Fruit fly (Drosophila melanogaster) Kc167 (cell line): Measurements from ENCODE around the gene CG4911.

Source experiments
- Myc ChIP-seq: fragments of >200 bp; optimal IDR thresholded peaks from 2 replicates; lab custom pipeline; 2017; ENCODE audit warnings: missing external identifiers
- Sin3A ChIP-seq: fragments of >200 bp; optimal IDR thresholded peaks from 2 replicates; lab custom pipeline; 2018; ENCODE audit warnings: missing external identifiers
- h ChIP-seq: fragments of >200 bp; optimal IDR thresholded peaks from 3 replicates; lab custom pipeline; 2018; ENCODE audit warnings: missing external identifiers
- insv ChIP-seq: fragments of >200 bp; optimal IDR thresholded peaks from 3 replicates; lab custom pipeline; 2018; ENCODE audit warnings: missing external identifiers
- psq ChIP-seq: fragments of >200 bp; optimal IDR thresholded peaks from 2 replicates; lab custom pipeline; 2017; ENCODE audit warnings: missing external identifiers
- ttk ChIP-seq: sonication (Bioruptor generic); optimal IDR thresholded peaks from 2 replicates; lab custom pipeline; 2017; ENCODE audit warnings: missing external identifiers

The CG4911 gene

DNA sequence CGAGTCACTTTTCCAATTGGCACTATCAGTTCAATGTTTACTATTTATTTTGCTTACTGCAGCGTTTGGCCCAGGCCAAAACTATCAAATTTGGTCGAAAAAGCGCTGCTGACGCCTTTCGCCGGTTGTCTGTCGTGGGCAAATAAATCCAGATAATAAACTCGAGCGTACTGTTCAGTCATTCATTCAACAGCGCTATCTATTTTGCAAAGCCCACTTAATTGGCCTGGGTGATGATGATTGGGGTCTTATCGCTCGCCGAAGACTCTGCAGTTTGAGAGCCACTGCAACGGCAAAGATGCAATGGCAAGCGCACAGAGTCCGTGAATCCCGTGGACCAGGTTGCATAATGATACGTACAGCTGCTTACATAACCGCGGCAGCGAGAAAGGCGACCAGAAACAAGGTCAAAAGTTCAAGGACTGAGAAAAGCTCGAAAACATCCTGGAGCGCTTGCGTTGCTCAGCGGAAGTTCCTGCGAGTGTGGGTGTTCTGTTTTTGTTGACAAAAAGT lies 6.0 kb downstream of the CG4911 start:
- TF ChIP-seq h (lab: Kevin White, UChicago) = no peak
- TF ChIP-seq Myc (lab: Kevin White, UChicago) = no peak
- no peak for TF ChIP-seq insv (lab: Kevin White, UChicago)
- no peak for TF ChIP-seq ttk (lab: Kevin White, UChicago)
- no peak for TF ChIP-seq Sin3A (lab: Kevin White, UChicago)
- no peak for TF ChIP-seq psq (lab: Kevin White, UChicago)

DNA sequence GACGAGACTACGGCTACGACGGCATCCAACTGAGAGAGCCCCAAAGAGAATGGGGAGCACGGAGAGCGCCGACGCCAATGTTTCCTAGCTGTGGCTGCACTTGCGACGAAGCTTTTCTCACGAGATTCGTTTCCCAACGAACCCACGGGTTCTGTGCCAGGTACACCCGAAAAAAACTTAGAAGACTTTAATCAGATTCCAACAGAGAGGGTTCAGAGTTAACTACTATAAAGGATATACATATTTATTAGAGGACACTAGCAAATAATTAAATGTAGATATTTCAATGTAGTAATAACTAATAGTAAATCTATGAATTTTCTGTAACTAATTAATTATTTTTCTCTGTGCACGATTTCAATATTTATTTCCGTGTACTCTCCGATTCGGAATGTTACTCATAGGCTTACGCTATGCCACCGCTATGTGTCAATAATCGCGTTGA lies 6.5 kb downstream of the CG4911 start, which contains the start of gene Argk1:
TSS of gene Argk1 (minus strand) at position 31 of the 445 bp plus-strand sequence.
- no peak for TF ChIP-seq Sin3A (lab: Kevin White, UChicago)
- no peak for TF ChIP-seq insv (lab: Kevin White, UChicago)
- no peak for TF ChIP-seq ttk (lab: Kevin White, UChicago)
- TF ChIP-seq Myc (lab: Kevin White, UChicago) = no peak
- TF ChIP-seq psq (lab: Kevin White, UChicago) = no peak
- TF ChIP-seq h (lab: Kevin White, UChicago) = no peak

DNA sequence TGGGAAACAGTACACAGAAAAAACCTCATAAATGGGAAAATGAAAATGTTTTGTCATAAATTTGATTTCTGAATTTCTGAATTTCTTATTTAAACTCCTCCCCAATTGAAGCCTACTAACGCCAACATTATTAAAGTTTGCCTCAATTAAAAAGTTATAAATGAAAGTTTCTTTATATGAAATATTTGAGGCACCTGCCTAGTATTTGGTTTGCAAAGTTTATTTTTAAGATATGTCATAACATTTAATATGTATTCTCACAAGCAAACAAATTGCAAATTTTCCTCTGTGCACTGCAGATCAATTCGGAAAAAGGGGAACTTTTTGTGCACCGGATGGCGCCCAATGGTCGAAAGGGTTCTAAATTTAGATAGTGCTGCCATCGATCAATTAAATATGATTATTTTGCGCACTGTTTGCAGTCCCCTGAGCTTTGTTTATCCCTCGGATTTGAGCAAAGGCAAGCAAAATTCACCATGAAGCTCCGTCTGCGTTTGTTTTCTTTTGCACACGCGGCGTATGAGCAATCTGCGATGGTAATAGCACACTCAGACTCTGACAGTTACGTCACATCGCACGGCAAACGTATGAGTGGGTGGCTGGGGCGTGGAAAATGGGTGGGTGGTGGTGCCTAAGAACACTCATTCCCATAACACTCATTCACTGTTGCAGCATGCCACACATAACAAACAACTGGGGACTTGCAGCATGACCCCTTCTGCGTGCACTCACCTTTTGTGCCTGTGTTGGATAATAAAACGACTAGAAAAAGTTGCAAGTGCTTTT lies 7.4 kb downstream of the CG4911 start:
- TF ChIP-seq psq (lab: Kevin White, UChicago) (no peak), Myc (lab: Kevin White, UChicago) (no peak), Sin3A (lab: Kevin White, UChicago) (no peak)

DNA sequence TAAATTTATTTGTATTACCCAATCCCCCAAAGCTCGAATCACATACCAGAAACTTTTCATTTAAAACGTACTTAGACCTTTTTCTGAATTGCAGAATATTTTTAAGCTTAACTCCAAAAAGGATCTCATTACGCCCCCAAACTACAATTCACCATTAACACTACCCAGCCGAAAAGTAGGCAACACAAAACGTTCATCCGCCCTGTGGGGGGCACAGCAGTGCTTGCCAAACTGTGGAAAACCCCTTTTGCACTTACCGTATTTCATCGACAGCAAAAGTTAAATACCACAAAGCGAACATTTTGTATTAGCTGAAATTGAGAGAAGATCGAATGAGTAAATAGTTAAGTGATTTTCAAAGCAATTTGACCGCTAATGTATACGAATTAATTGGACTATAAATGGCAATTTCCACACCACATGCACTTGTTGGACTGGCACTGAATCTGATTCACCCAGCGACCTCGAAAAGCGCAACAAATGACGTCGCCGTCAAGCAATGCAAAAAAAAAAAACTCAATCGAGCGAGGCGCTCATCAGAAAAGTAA lies 8.2 kb downstream of the CG4911 start:
- TF ChIP-seq Myc (lab: Kevin White, UChicago) (no peak), h (lab: Kevin White, UChicago) (no peak), Sin3A (lab: Kevin White, UChicago) (no peak), insv (lab: Kevin White, UChicago) (no peak), ttk (lab: Kevin White, UChicago) (no peak), psq (lab: Kevin White, UChicago) (no peak)

DNA sequence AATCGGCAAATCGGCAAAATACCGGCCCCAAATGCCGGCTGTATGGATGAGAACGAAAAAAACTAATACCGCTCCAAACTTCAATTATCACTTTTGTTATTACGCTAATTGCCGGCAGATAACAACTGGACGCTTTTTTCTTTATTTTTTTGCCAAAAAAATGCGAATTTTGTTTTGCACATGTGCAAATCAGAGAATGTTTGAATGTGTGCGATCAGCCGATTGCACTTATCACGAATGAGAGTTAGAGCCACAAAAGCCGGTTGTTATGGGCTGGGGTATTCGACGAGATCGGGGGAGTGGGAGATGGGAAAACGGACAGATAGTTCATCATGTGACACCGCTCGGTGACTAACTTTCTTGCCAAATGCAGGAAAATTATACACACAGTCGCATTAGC lies 8.9 kb downstream of the CG4911 start:
- TF ChIP-seq insv (lab: Kevin White, UChicago) (no peak), ttk (lab: Kevin White, UChicago) (no peak), Myc (lab: Kevin White, UChicago) (no peak), Sin3A (lab: Kevin White, UChicago) (no peak), h (lab: Kevin White, UChicago) (no peak), psq (lab: Kevin White, UChicago) (no peak)

DNA sequence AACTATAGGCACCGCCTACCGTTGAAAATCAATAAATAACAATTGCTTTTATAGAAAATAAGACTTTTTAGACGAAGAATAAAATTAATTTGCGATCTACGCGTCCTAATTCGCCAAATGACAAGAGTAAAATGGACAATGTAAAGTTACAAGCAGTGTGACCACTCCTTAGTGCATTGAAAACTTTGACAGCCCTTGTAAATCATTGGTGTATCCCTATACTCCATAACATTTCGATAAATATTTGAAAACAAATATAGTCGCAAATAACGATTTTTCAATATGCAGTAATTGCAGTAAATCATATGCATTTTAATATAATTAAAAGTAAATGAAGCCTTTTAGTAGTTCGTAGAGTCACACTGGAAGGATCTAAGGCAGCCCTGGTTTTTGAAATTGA lies 9.7 kb downstream of the CG4911 start:
- TF ChIP-seq Sin3A (lab: Kevin White, UChicago) (no peak), psq (lab: Kevin White, UChicago) (no peak), h (lab: Kevin White, UChicago) (no peak), ttk (lab: Kevin White, UChicago) (no peak), Myc (lab: Kevin White, UChicago) (no peak), insv (lab: Kevin White, UChicago) (no peak)

DNA sequence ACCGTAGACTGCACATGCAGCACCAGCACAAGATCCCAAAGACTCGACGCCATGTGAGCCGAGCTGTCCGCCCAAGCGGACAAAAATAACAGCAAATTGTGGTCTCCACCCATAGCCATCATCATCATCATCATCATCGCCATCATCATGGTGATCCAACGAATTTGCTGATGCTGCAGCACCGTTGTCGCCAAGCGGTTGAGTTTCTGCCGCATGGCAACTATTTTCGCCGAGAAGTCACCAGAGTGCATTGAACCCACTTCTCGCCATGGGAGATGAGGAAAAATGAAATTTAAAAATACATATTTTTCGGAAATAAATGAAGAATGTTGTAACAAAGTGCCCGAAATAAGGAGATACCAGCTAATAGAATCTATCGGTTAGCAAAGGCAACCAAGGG lies 11.1 kb downstream of the CG4911 start:
- no peak for TF ChIP-seq h (lab: Kevin White, UChicago)
- TF ChIP-seq Myc (lab: Kevin White, UChicago) = no peak
- TF ChIP-seq ttk (lab: Kevin White, UChicago) = no peak
- no peak for TF ChIP-seq psq (lab: Kevin White, UChicago)
- TF ChIP-seq Sin3A (lab: Kevin White, UChicago) = no peak
- no peak for TF ChIP-seq insv (lab: Kevin White, UChicago)

DNA sequence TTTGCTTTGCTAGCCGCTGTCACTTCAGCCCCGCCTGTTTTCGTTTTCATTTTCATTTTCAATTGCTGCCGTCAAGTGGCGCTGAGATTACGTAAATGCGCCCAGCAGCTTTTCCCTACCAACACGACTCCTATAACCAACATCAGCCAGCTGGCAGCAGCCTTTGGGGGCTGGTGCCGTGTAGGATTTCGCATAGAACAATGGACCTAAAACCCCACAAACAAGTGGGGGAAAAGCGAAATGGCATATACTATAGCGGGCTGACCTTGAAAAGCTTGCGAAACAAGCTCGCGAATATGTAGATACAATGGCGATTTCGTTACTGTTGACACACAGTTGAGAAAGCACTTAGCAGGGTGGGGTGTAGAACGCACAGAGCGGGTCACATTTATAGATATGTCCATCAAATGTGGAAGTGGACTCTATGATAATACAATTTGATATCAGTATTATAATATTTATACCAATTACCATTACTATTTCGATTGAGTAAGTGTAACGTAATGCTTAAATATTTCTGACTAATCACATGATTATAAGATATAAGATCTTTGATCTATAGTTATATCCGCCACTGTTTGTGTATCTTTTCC lies 12.8 kb downstream of the CG4911 start:
- no peak for TF ChIP-seq Myc (lab: Kevin White, UChicago)

DNA sequence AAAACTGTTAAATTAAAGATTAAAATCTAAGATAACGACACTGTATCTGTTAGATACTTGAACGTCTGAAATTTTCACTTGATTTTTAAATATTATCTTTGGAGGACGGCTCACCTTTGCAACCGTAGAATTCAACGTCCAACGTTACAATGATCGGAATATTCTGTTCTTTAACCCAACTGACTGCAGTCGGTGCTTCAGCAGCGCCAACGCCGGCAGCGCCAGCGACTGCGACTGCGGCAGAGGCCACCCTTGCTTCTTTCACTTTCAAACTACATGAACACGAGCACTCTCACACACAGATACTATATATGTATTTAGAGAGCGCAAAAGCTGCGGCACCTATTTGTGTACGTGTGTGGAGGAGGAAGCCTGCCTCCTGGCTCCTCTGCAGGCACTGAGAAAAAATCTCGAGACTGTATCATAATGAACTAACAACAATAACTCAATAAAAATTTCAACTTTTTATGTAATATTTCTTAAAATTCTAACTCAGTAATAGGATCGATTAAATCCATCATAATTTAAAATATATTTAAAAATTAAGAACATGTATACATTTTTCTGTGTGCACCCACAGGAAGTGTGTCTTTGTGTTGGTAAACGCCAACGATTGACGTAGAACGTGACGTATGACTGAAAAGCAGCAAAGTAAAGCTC lies 15.0 kb downstream of the CG4911 start:
- no peak for TF ChIP-seq h (lab: Kevin White, UChicago)
- no peak for TF ChIP-seq ttk (lab: Kevin White, UChicago)

DNA sequence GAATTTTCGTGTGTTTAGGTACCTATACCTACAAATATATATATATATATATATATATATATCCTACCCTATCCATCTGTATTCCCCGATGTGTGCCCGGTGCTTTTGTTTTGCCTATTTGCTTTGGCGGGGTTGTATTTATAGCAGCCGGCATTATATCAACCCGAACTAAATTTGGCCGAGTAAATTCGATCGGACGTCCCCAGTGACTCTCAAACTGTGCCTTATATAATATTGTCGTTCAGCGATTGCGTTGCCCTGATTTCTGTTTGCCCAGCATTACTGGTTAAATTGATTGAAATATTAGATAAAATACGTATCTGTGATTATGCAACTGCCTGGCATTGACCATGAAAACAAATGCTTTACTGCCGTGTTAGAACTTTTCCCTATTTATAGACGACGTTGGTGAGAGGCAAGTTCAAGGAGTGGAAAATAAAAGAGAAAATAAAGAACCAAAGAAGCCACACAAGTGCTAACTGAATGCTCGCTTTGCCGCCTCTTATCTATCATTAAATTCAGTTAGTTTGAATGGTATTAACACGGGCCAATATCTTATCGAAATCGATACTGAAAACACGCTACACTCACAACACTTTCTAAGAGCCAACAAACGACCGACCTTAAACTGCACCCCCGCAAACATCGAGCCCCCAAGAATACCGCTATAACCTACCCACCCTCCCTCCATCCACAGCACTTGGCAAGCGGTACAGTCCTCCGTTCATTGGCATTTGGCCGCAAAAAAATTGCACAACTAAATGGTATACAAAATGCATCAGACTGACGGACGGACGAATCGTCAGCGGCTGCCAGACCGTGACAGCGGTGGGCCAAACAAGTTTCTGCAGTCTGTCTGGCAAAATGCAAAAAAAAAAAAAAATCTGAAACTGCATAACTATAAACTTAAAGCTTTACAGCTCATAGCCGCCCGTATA lies 16.4 kb downstream of the CG4911 start:
- TF ChIP-seq Sin3A (lab: Kevin White, UChicago) (no peak), ttk (lab: Kevin White, UChicago) (no peak), psq (lab: Kevin White, UChicago) (no peak), h (lab: Kevin White, UChicago) (no peak), insv (lab: Kevin White, UChicago) (no peak), Myc (lab: Kevin White, UChicago) (no peak)
